Worm (Caenorhabditis elegans) whole organism, L1 larva: ENCODE data around the gene elb-1.

Experiments
- alr-1 ChIP-seq: fragments of 200-800 bp; sonication (Bioruptor generic); optimal IDR thresholded peaks from 2 replicates; lab custom pipeline; 2018; ENCODE audit warnings: borderline replicate concordance, mild to moderate bottlenecking, missing genetic modification characterization, missing compliant biosample characterization
- ama-1 ChIP-seq: fragments of 150-350 bp; optimal IDR thresholded peaks from 2 replicates; lab custom pipeline; 2014
- dpl-1 ChIP-seq, 3 experiments: fragments of 150-350 bp in 2 of 3; sonication (generic microtip) in 1 of 3; optimal IDR thresholded peaks; 2 replicates each; lab custom pipeline; 2014 to 2017; ENCODE audit warnings: missing biosample characterization in 3 of 3, missing genetic modification characterization in 3 of 3, missing genetic modification reagents in 3 of 3
- efl-3 ChIP-seq: fragments of 200-800 bp; sonication (Bioruptor generic); optimal IDR thresholded peaks from 2 replicates; lab custom pipeline; 2018; ENCODE audit warnings: mild to moderate bottlenecking, missing genetic modification characterization, missing compliant biosample characterization
- fkh-4 ChIP-seq: sonication (generic microtip); optimal IDR thresholded peaks from 2 replicates; lab custom pipeline; 2016; ENCODE audit warnings: missing compliant biosample characterization, missing genetic modification characterization, borderline replicate concordance
- fos-1 ChIP-seq: fragments of 150-350 bp; optimal IDR thresholded peaks from 2 replicates; lab custom pipeline; 2014; ENCODE audit warnings: missing biosample characterization, missing genetic modification characterization
- jun-1 ChIP-seq: fragments of 150-350 bp; optimal IDR thresholded peaks from 2 replicates; lab custom pipeline; 2014; ENCODE audit warnings: missing biosample characterization, missing genetic modification reagents, missing genetic modification characterization
- lin-39 ChIP-seq: fragments of 150-350 bp; optimal IDR thresholded peaks from 2 replicates; lab custom pipeline; 2014; ENCODE audit warnings: missing biosample characterization, missing genetic modification reagents, missing genetic modification characterization
- lsy-2 ChIP-seq, 2 experiments: fragments of 150-350 bp; optimal IDR thresholded peaks; 2 replicates each; lab custom pipeline; 2014; ENCODE audit warnings: missing biosample characterization in 2 of 2, missing genetic modification characterization in 2 of 2
- nhr-28 ChIP-seq: fragments of 150-350 bp; optimal IDR thresholded peaks from 2 replicates; lab custom pipeline; 2014; ENCODE audit warnings: missing biosample characterization, missing genetic modification characterization
- unc-30 ChIP-seq: sonication (generic microtip); optimal IDR thresholded peaks from 2 replicates; lab custom pipeline; 2017; ENCODE audit warnings: missing biosample characterization, missing genetic modification characterization
- unc-62 ChIP-seq: fragments of 150-350 bp; optimal IDR thresholded peaks from 2 replicates; lab custom pipeline; 2014; ENCODE audit warnings: missing biosample characterization, missing genetic modification reagents, missing genetic modification characterization

ce11 chrIII:11731491-11731890, 12.2 kb upstream of the elb-1 start:
- TF ChIP-seq jun-1 (tag; lab: Kevin White, UChicago) (no peak), efl-3 (GFP tag; lab: Kevin White, UChicago) (no peak), lsy-2 (tag; optimal IDR thresholded peaks at IDR 0.05; lab: Kevin White, UChicago) (no peak), alr-1 (no peak), fos-1 (no peak), unc-30 (tag; lab: Kevin White, UChicago) (no peak), fkh-4 (no peak), lin-39 (tag; lab: Kevin White, UChicago) (no peak), dpl-1 (GFP tag; optimal IDR thresholded peaks at IDR 0.05; lab: Kevin White, UChicago) (no peak), unc-62 (GFP tag; lab: Kevin White, UChicago) (no peak), ama-1 (no peak), nhr-28 (no peak)
